Fruit fly (Drosophila melanogaster) whole organism, pupa: Measurements from ENCODE around the gene CG31515.

Experiments
- CG12605 ChIP-seq: fragments of 200-800 bp; sonication (Bioruptor generic); IDR thresholded peaks from 2 replicates; pipeline ENCODE4 v1.3.6; 2022; ENCODE audit warnings: missing biosample characterization, missing genetic modification characterization
- CG13204 ChIP-seq: fragments of 200-800 bp; sonication (Bioruptor generic); optimal IDR thresholded peaks from 2 replicates; lab custom pipeline; 2018; ENCODE audit warnings: missing biosample characterization, mild to moderate bottlenecking, missing genetic modification characterization, moderate library complexity
- CG34367 ChIP-seq: fragments of 200-800 bp; sonication (Bioruptor generic); optimal IDR thresholded peaks from 2 replicates; lab custom pipeline; 2018; ENCODE audit warnings: missing biosample characterization, mild to moderate bottlenecking, missing genetic modification characterization
- CG8301 ChIP-seq: fragments of 200-800 bp; sonication (Bioruptor generic); optimal IDR thresholded peaks from 2 replicates; lab custom pipeline; 2018; ENCODE audit warnings: missing biosample characterization, mild to moderate bottlenecking, missing genetic modification characterization
- CG9948 ChIP-seq: fragments of 200-800 bp; sonication (Bioruptor generic); optimal IDR thresholded peaks from 2 replicates; lab custom pipeline; 2018; ENCODE audit warnings: missing biosample characterization, mild to moderate bottlenecking, missing genetic modification characterization, moderate library complexity
- D1 ChIP-seq: fragments of 200-800 bp; sonication (Bioruptor generic); optimal IDR thresholded peaks from 2 replicates; lab custom pipeline; 2018; ENCODE audit warnings: missing biosample characterization, mild to moderate bottlenecking, missing genetic modification characterization, moderate library complexity
- EcR ChIP-seq: fragments of 200-800 bp; sonication (Bioruptor generic); optimal IDR thresholded peaks from 3 replicates; lab custom pipeline; 2019; ENCODE audit warnings: missing biosample characterization, missing genetic modification characterization, mild to moderate bottlenecking, moderate library complexity, missing genetic modification reagents
- Pif1B ChIP-seq: fragments of 200-800 bp; sonication (Bioruptor generic); optimal IDR thresholded peaks from 3 replicates; lab custom pipeline; 2016; ENCODE audit warnings: missing biosample characterization, missing genetic modification characterization
- Snoo ChIP-seq: fragments of 200-800 bp; sonication (Bioruptor generic); optimal IDR thresholded peaks from 3 replicates; lab custom pipeline; 2017; ENCODE audit warnings: missing biosample characterization, mild to moderate bottlenecking, missing genetic modification characterization, inconsistent platforms
- rn ChIP-seq: fragments of 200-800 bp; sonication (Bioruptor generic); IDR thresholded peaks from 2 replicates; pipeline ENCODE4 v1.3.6; 2022; ENCODE audit warnings: missing biosample characterization, missing genetic modification characterization

DNA sequence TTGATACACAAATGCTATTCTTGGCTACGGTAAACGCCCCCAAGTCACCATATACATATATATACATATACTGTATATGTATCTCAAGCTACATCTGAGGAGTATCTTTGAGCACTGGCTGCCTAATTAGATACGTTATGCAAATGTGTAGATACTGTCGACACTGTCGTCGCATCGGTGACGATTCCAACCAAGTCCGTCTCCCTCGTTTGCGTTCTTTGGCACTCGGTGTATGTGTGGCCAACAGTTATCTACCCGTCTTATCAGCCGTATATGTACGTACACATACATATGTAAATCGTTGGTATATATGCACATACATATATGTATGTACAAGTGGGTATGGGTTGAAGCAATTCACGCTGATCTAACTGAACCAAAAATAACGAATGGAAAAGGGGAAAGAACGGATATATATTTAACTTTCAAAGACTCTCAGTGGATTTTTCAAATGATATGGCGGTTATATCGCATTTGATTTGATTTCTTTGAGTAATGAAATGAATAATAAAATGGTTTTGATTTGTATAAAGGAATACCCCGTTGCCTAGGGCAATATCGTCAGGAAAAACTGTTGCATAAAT, 46.8 kb downstream of the CG31515 start:
- no peak for TF ChIP-seq CG13204 (GFP tag; lab: Kevin White, UChicago)
- no peak for TF ChIP-seq rn (GFP tag; lab: Robert Waterston, UW)
- no peak for TF ChIP-seq CG8301 (tag; lab: Kevin White, UChicago)
- no peak for TF ChIP-seq Pif1B (GFP tag; lab: Kevin White, UChicago)
- no peak for TF ChIP-seq D1
- no peak for TF ChIP-seq CG9948
- no peak for TF ChIP-seq EcR (GFP tag; lab: Kevin White, UChicago)
- no peak for TF ChIP-seq CG12605
- no peak for TF ChIP-seq Snoo (tag; lab: Kevin White, UChicago)
- TF ChIP-seq CG34367 (tag; lab: Kevin White, UChicago), result no peak
